Worm (Caenorhabditis elegans): Measurements from ENCODE around the gene col-148.

ce11 chrV:10212027-10212426 lies 29.5 kb upstream of the col-148 start, which contains the start of gene zhit-3:
- TF ChIP-seq nhr-90 (tag; optimal IDR thresholded peaks at IDR 0.05; ENCODE audit: poor library complexity), result no peak
- TF ChIP-seq mdl-1 (tag; optimal IDR thresholded peaks at IDR 0.05), result no peak
- no peak for TF ChIP-seq nhr-77 (tag; optimal IDR thresholded peaks at IDR 0.05)
- no peak for TF ChIP-seq lsy-2 (tag; optimal IDR thresholded peaks at IDR 0.05)
- no peak for TF ChIP-seq nhr-28 (tag; optimal IDR thresholded peaks at IDR 0.05)
- no peak for TF ChIP-seq blmp-1 (tag; optimal IDR thresholded peaks at IDR 0.05)
